Fruit fly (Drosophila melanogaster): ENCODE measurements around the gene Gmd.

Gmd gene

dm6 chr2L:5004677-5005463, 28.0 kb upstream of the Gmd start (continued):
- TF ChIP-seq CG1792 (GFP tag; optimal IDR thresholded peaks at IDR 0.05): peak; percentile 94
- peak; percentile 93 for TF ChIP-seq eyg (GFP tag; optimal IDR thresholded peaks at IDR 0.05)
- TF ChIP-seq Atf3 (GFP tag; optimal IDR thresholded peaks at IDR 0.05): peak; percentile 85
- TF ChIP-seq vvl (GFP tag; IDR thresholded peaks at IDR 0.05): peak; percentile 98
- TF ChIP-seq sqz (GFP tag; optimal IDR thresholded peaks at IDR 0.05): peak; percentile 81
- TF ChIP-seq HmgD (GFP tag; optimal IDR thresholded peaks at IDR 0.05): peak; percentile 92
- TF ChIP-seq CG11695 (GFP tag; IDR thresholded peaks at IDR 0.05): peak; percentile 96
- peak; percentile 96 for TF ChIP-seq Aef1 (GFP tag; IDR thresholded peaks at IDR 0.05)
- TF ChIP-seq chinmo (GFP tag; IDR thresholded peaks at IDR 0.05; ENCODE audit: partially characterized antibody): no peak
- peak; percentile 78 for TF ChIP-seq CG10274 (GFP tag; optimal IDR thresholded peaks at IDR 0.05)
- peak; percentile 71 for TF ChIP-seq CG8359 (GFP tag; optimal IDR thresholded peaks at IDR 0.05; ENCODE audit: borderline replicate concordance)
- peak; percentile 75; the same call in 1 of the 2 replicates for TF ChIP-seq ham (GFP tag; IDR thresholded peaks at IDR 0.05)
- peak; percentile 91 for TF ChIP-seq Six4 (GFP tag; optimal IDR thresholded peaks at IDR 0.05)
- TF ChIP-seq fd64A (GFP tag; optimal IDR thresholded peaks at IDR 0.05): peak; percentile 71
- TF ChIP-seq sug (tag; optimal IDR thresholded peaks at IDR 0.05): peak; percentile 92
- TF ChIP-seq CG4617 (GFP tag; optimal IDR thresholded peaks at IDR 0.05; ENCODE audit: borderline replicate concordance): peak; percentile 78
- peak; percentile 94 for TF ChIP-seq oc (tag; optimal IDR thresholded peaks at IDR 0.05)
- TF ChIP-seq wek (GFP tag; optimal IDR thresholded peaks at IDR 0.05): peak; percentile 44
- peak; percentile 93 for TF ChIP-seq CG1233 (GFP tag; optimal IDR thresholded peaks at IDR 0.05)
- TF ChIP-seq ase (GFP tag; IDR thresholded peaks at IDR 0.05): peak; percentile 94
- peak; percentile 90 for TF ChIP-seq B-H1 (GFP tag; IDR thresholded peaks at IDR 0.05)
- TF ChIP-seq kni (GFP tag; optimal IDR thresholded peaks at IDR 0.05): peak; percentile 47
- TF ChIP-seq Fer1 (GFP tag; optimal IDR thresholded peaks at IDR 0.05): peak; percentile 98
- TF ChIP-seq HmgZ (tag; optimal IDR thresholded peaks at IDR 0.05): peak; percentile 96
- TF ChIP-seq Sin3A (optimal IDR thresholded peaks at IDR 0.05): no peak
- peak; percentile 96 for TF ChIP-seq CG14441 (GFP tag; IDR thresholded peaks at IDR 0.05)
- TF ChIP-seq CG8089 (GFP tag; optimal IDR thresholded peaks at IDR 0.05): peak; percentile 87
- TF ChIP-seq emc (GFP tag; optimal IDR thresholded peaks at IDR 0.05): peak; percentile 89
- TF ChIP-seq CG12236 (GFP tag; optimal IDR thresholded peaks at IDR 0.05): peak; percentile 84
- TF ChIP-seq Camta (GFP tag; optimal IDR thresholded peaks at IDR 0.05): peak; percentile 92
- peak; percentile 96 for TF ChIP-seq dmrt99B (tag; optimal IDR thresholded peaks at IDR 0.05)
- peak; percentile 75 for TF ChIP-seq CG7271 (tag; optimal IDR thresholded peaks at IDR 0.05)
- peak; percentile 93 for TF ChIP-seq chn (GFP tag; optimal IDR thresholded peaks at IDR 0.05)
- TF ChIP-seq ranshi (GFP tag; IDR thresholded peaks at IDR 0.05): peak; percentile 97
- TF ChIP-seq tll (GFP tag; optimal IDR thresholded peaks at IDR 0.05): no peak
- peak; percentile 89 for TF ChIP-seq nau (GFP tag; optimal IDR thresholded peaks at IDR 0.05)
- TF ChIP-seq CG9876 (GFP tag; optimal IDR thresholded peaks at IDR 0.05): peak; percentile 92
- peak; percentile 91 for TF ChIP-seq shn (GFP tag; optimal IDR thresholded peaks at IDR 0.05)
- peak; percentile 91 for TF ChIP-seq NK7.1 (GFP tag; optimal IDR thresholded peaks at IDR 0.05)
- no peak for TF ChIP-seq hth (optimal IDR thresholded peaks at IDR 0.05)
- peak; percentile 90 for TF ChIP-seq Atf-2 (GFP tag; optimal IDR thresholded peaks at IDR 0.05)
- TF ChIP-seq D19A (tag; optimal IDR thresholded peaks at IDR 0.05): peak; percentile 89
- peak; percentile 94 for TF ChIP-seq repo (GFP tag; optimal IDR thresholded peaks at IDR 0.05)
- no peak for TF ChIP-seq yki (optimal IDR thresholded peaks at IDR 0.05)
- TF ChIP-seq ssp (GFP tag; IDR thresholded peaks at IDR 0.05): peak; percentile 89
- TF ChIP-seq Mrtf (GFP tag; IDR thresholded peaks at IDR 0.05): peak; percentile 94
- TF ChIP-seq CG14965 (GFP tag; optimal IDR thresholded peaks at IDR 0.05; ENCODE audit: borderline replicate concordance): peak; percentile 74
- peak; percentile 93 for TF ChIP-seq CG12155 (GFP tag; optimal IDR thresholded peaks at IDR 0.05)
- TF ChIP-seq Spps (tag; optimal IDR thresholded peaks at IDR 0.05): peak; percentile 77
- TF ChIP-seq Asciz (GFP tag; optimal IDR thresholded peaks at IDR 0.05): peak; percentile 89

All from whole organism, embryonic.